Fruit fly (Drosophila melanogaster) whole organism, prepupa: ENCODE data around the gene Gr93d.

ENCODE experiments used
- CG16779 ChIP-seq: fragments of 200-800 bp; sonication (Bioruptor generic); optimal IDR thresholded peaks from 3 replicates; lab custom pipeline; 2017; ENCODE audit warnings: missing biosample characterization, mild to moderate bottlenecking, missing genetic modification characterization
- CG4318 ChIP-seq: fragments of 200-800 bp; sonication (Bioruptor generic); optimal IDR thresholded peaks from 3 replicates; lab custom pipeline; 2017; ENCODE audit warnings: missing biosample characterization, mild to moderate bottlenecking, missing genetic modification characterization
- CG6163 ChIP-seq: fragments of 200-800 bp; sonication (Bioruptor generic); IDR thresholded peaks from 3 replicates; pipeline ENCODE4 v1.3.6; 2022; ENCODE audit warnings: missing biosample characterization, missing genetic modification characterization
- CG6792 ChIP-seq: fragments of 200-800 bp; sonication (Bioruptor generic); optimal IDR thresholded peaks from 3 replicates; lab custom pipeline; 2016; ENCODE audit warnings: missing biosample characterization, missing genetic modification characterization
- Hr4 ChIP-seq: fragments of 200-800 bp; sonication (Bioruptor generic); optimal IDR thresholded peaks from 3 replicates; lab custom pipeline; 2016; ENCODE audit warnings: missing biosample characterization, missing genetic modification characterization
- Sox14 ChIP-seq: fragments of 200-800 bp; sonication (Bioruptor generic); optimal IDR thresholded peaks from 3 replicates; lab custom pipeline; 2016; ENCODE audit warnings: missing biosample characterization, missing genetic modification characterization
- achi ChIP-seq: fragments of 200-800 bp; sonication (Bioruptor generic); optimal IDR thresholded peaks from 3 replicates; lab custom pipeline; 2016; ENCODE audit warnings: missing biosample characterization, missing genetic modification characterization
- net ChIP-seq: fragments of 200-800 bp; sonication (Bioruptor generic); optimal IDR thresholded peaks from 3 replicates; lab custom pipeline; 2016; ENCODE audit warnings: missing biosample characterization, missing genetic modification characterization
- svp ChIP-seq: fragments of 200-800 bp; sonication (Bioruptor generic); peaks from one replicate; lab custom pipeline; 2016; ENCODE audit warnings: missing biosample characterization, missing genetic modification characterization

DNA sequence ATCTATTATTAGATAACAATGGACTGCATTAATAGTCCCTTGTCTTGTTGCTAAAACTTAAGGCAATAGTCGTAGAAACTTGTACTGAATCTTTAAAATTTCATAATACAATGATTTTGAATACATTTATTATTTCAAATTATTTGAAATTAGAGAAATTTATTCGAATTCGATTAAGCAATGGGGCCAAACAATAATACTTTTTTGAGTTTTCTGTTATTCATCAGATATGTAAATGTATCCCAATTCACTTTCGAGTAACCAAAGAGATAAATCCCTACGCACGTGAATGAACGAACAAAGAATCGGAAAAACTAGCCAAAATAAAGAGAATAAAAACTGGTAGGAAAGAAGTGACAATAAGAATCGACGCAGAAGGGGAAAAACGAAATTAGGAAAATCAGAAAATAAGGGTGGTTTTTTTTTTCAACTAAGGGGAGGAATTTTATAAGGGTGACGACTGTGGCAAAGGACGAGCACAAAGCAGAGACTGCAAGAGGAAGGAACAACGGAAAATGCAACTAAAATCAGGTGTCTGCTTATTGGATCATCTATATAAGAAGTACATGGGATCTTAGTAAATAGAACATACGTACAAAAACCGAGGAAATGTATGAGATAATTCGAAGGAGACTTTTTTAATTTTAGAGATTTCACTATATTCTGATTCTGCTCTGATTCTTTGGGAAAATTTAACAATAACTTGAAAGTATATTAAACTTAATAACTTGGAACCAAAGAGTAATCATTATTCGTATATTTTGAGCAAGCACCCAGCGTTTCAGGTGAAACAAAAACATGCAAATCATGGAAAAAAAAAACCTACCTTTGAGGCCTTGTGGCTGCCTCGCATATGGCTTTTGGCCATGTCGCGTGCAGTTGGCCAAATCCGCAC lies 8.4 kb upstream of the Gr93d start:
- TF ChIP-seq svp (no peak), CG6163 (GFP tag; lab: Robert Waterston, UW) (no peak), achi (GFP tag; lab: Kevin White, UChicago) (no peak), Sox14 (GFP tag; lab: Kevin White, UChicago) (no peak), CG4318 (GFP tag; lab: Kevin White, UChicago) (no peak), Hr4 (GFP tag; lab: Kevin White, UChicago) (no peak), CG16779 (tag; lab: Kevin White, UChicago) (no peak), net (GFP tag; lab: Kevin White, UChicago) (no peak), CG6792 (GFP tag; lab: Kevin White, UChicago) (no peak)
